Worm (Caenorhabditis elegans): ENCODE results near the gene srd-55.

- TF ChIP-seq rnt-1 (tag; optimal IDR thresholded peaks at IDR 0.05) (no peak), ama-1 (optimal IDR thresholded peaks at IDR 0.05) (no peak)
Measured at ce11 chrII:7393922-7394689, 14.2 kb upstream of the srd-55 start.
